Worm (Caenorhabditis elegans): Measurements from ENCODE around the gene nhr-209.

DNA sequence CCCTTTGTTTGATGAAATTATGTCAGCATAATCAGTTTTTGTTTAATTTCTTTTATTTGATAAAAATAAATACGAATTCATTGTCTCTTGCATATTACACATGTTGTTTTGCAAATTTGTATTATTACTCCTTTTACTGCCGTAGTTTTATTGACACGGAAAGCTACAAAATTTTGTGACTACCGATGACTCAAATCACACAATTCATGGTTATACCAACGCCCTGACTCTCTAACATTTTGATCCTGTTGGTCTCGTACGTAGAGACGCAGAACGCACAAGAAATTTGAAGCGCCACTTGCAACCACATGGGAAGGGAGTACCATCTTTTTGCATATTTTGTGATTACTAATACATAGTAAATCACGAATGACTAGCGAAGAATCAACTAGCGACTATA lies 2.1 kb upstream of the nhr-209 start, which contains the start of gene nhr-207:
- TF ChIP-seq ama-1 (optimal IDR thresholded peaks at IDR 0.05) (no peak), pes-1 (GFP tag; IDR thresholded peaks at IDR 0.05) (no peak), flt-1 (GFP tag; IDR thresholded peaks at IDR 0.05) (no peak), tbx-37 (GFP tag; conservative IDR thresholded peaks at IDR 0.05) (no peak), tra-4 (tag; optimal IDR thresholded peaks at IDR 0.05) (no peak), F13C5.2 (tag; optimal IDR thresholded peaks at IDR 0.05) (no peak), hmbx-1 (tag; optimal IDR thresholded peaks at IDR 0.05) (no peak), B0310.2 (tag; optimal IDR thresholded peaks at IDR 0.05) (no peak)

Data from whole organism, early embryonic.